Fruit fly (Drosophila melanogaster): ENCODE measurements around the gene CG1116.

Gene CG1116

dm6 chr3R:5237215-5237614 lies 17.8 kb downstream of the CG1116 start, which contains the start of gene rtp:
TSS of gene rtp (minus strand) at chr3R:5237315.
- TF ChIP-seq ey (GFP tag; optimal IDR thresholded peaks at IDR 0.05), result no peak
- no peak for TF ChIP-seq GATAd (GFP tag; optimal IDR thresholded peaks at IDR 0.05)

- TF ChIP-seq Abd-B (GFP tag; optimal IDR thresholded peaks at IDR 0.05), result no peak
These were observed 21.3 kb downstream of the CG1116 start, which contains the start of gene CG33293 for dm6 chr3R:5240721-5241120. TSS of gene CG33293 (minus strand) at chr3R:5240735.

DNA sequence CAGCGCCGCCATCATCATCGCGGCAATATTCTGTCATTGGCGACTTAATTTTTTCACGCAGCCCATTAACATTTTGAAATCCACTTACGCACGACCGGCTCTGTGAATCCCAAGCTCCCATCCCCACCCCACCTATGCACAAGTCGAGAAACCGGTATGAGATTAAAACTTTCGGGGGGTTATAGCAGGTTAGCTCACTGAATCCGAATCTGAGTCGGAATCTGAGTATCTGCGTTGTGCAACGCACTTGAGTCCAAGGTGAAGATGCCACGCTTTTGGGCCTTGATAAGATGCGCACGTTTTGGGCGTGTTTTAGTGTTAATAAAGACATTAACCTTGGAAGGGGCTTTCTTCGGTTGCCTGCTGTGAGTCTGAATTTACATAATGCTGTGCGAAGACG lies 27.5 kb downstream of the CG1116 start:
- TF ChIP-seq Jra (GFP tag; optimal IDR thresholded peaks at IDR 0.05), result no peak
- TF ChIP-seq Rel (GFP tag; optimal IDR thresholded peaks at IDR 0.05), result no peak
- peak; percentile 94 for TF ChIP-seq Rel (tag; optimal IDR thresholded peaks at IDR 0.05)
- peak; percentile 44 for TF ChIP-seq Dif (GFP tag; optimal IDR thresholded peaks at IDR 0.05; ENCODE audit: partially characterized antibody)
- peak; percentile 5 for TF ChIP-seq OdsH (GFP tag; optimal IDR thresholded peaks at IDR 0.05)
- TF ChIP-seq h (GFP tag; optimal IDR thresholded peaks at IDR 0.05), result no peak
- TF ChIP-seq Mio (GFP tag; optimal IDR thresholded peaks at IDR 0.05), result no peak
- no peak for TF ChIP-seq CG32264 (GFP tag; optimal IDR thresholded peaks at IDR 0.05)

DNA sequence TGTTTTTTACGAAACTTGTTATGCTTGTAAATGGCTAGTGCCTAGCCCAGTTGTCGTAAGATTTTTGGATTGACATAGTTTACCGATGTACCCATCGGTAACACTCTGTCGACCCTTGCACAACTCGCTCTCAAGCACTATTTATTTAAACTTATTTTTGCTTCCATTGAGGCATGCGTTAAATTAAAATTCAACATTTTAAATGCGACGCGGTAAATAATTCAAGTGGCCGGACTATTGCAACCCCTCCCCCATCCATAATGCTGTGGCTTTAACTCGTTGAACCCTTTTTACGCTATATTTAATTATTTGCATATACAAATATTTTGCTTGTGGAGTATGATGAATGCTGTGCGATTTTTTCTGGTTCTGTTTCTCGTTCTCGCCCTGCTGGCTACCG lies 29.9 kb downstream of the CG1116 start:
- TF ChIP-seq fru (GFP tag; optimal IDR thresholded peaks at IDR 0.05) (no peak), Vsx2 (GFP tag; optimal IDR thresholded peaks at IDR 0.05; ENCODE audit: partially characterized antibody) (no peak), Jra (GFP tag; optimal IDR thresholded peaks at IDR 0.05) (no peak), tai (GFP tag; optimal IDR thresholded peaks at IDR 0.05) (no peak), usp (GFP tag; optimal IDR thresholded peaks at IDR 0.05) (no peak), OdsH (GFP tag; optimal IDR thresholded peaks at IDR 0.05) (no peak), Hnf4 (GFP tag; optimal IDR thresholded peaks at IDR 0.05) (no peak), dmrt93B (GFP tag; optimal IDR thresholded peaks at IDR 0.05) (no peak), h (GFP tag; optimal IDR thresholded peaks at IDR 0.05) (no peak), br (GFP tag; optimal IDR thresholded peaks at IDR 0.05) (no peak), brk (GFP tag; optimal IDR thresholded peaks at IDR 0.05) (no peak), pan (optimal IDR thresholded peaks at IDR 0.05) (no peak), Hr78 (GFP tag; optimal IDR thresholded peaks at IDR 0.05) (no peak), Rel (GFP tag; optimal IDR thresholded peaks at IDR 0.05) (no peak), Rel (tag; optimal IDR thresholded peaks at IDR 0.05) (no peak), lola (GFP tag; optimal IDR thresholded peaks at IDR 0.05) (no peak), N (GFP tag; optimal IDR thresholded peaks at IDR 0.05) (no peak), Myc (optimal IDR thresholded peaks at IDR 0.05) (no peak), HLH106 (tag; optimal IDR thresholded peaks at IDR 0.05) (no peak), rgr (GFP tag; optimal IDR thresholded peaks at IDR 0.05) (no peak)

dm6 chr3R:5250530-5251242 lies 31.2 kb downstream of the CG1116 start:
- no peak for TF ChIP-seq jim (GFP tag; optimal IDR thresholded peaks at IDR 0.05)
- no peak for TF ChIP-seq usp (GFP tag; optimal IDR thresholded peaks at IDR 0.05)
- peak; percentile 2 for TF ChIP-seq Mio (GFP tag; optimal IDR thresholded peaks at IDR 0.05)
- TF ChIP-seq Dif (GFP tag; optimal IDR thresholded peaks at IDR 0.05; ENCODE audit: partially characterized antibody), result no peak
- TF ChIP-seq tai (GFP tag; optimal IDR thresholded peaks at IDR 0.05), result peak; percentile 48
- no peak for TF ChIP-seq dsf (GFP tag; optimal IDR thresholded peaks at IDR 0.05; ENCODE audit: borderline replicate concordance)
- TF ChIP-seq foxo (GFP tag; optimal IDR thresholded peaks at IDR 0.05), result peak in 1 of 2 experiments; percentile 66
- TF ChIP-seq Hr83 (GFP tag; optimal IDR thresholded peaks at IDR 0.05; ENCODE audit: poor library complexity, severe bottlenecking), result peak; percentile 59
- no peak for TF ChIP-seq Jra (GFP tag; optimal IDR thresholded peaks at IDR 0.05)
- no peak for TF ChIP-seq Sp1 (GFP tag; optimal IDR thresholded peaks at IDR 0.05)
- TF ChIP-seq Myc (optimal IDR thresholded peaks at IDR 0.05), result no peak
- TF ChIP-seq Rel (GFP tag; optimal IDR thresholded peaks at IDR 0.05), result no peak
- peak; percentile 97 for TF ChIP-seq Rel (tag; optimal IDR thresholded peaks at IDR 0.05)
- no peak for TF ChIP-seq dl (GFP tag; optimal IDR thresholded peaks at IDR 0.05; ENCODE audit: insufficient read depth in 1 of 2, partially characterized antibody in 2 of 2)
- TF ChIP-seq sv (GFP tag; optimal IDR thresholded peaks at IDR 0.05), result no peak
- TF ChIP-seq brk (GFP tag; optimal IDR thresholded peaks at IDR 0.05), result peak; percentile 44
- TF ChIP-seq OdsH (GFP tag; optimal IDR thresholded peaks at IDR 0.05), result peak; percentile 54
- TF ChIP-seq psq (GFP tag; optimal IDR thresholded peaks at IDR 0.05), result peak; percentile 61
- peak; percentile 6 for TF ChIP-seq CG32264 (GFP tag; optimal IDR thresholded peaks at IDR 0.05)
- TF ChIP-seq Vsx2 (GFP tag; optimal IDR thresholded peaks at IDR 0.05; ENCODE audit: partially characterized antibody), result peak; percentile 19
- TF ChIP-seq HLH106 (tag; optimal IDR thresholded peaks at IDR 0.05), result peak; percentile 24
- no peak for TF ChIP-seq GATAd (GFP tag; optimal IDR thresholded peaks at IDR 0.05)
- no peak for TF ChIP-seq lola (GFP tag; optimal IDR thresholded peaks at IDR 0.05)
- peak; percentile 68 for TF ChIP-seq Hnf4 (GFP tag; optimal IDR thresholded peaks at IDR 0.05)
- TF ChIP-seq h (GFP tag; optimal IDR thresholded peaks at IDR 0.05), result peak; percentile 62
- peak; percentile 57 for TF ChIP-seq rgr (GFP tag; optimal IDR thresholded peaks at IDR 0.05)
- peak; percentile 52 for TF ChIP-seq sage (GFP tag; optimal IDR thresholded peaks at IDR 0.05)
- TF ChIP-seq fru (GFP tag; optimal IDR thresholded peaks at IDR 0.05), result peak; percentile 57
- no peak for TF ChIP-seq Hr78 (GFP tag; optimal IDR thresholded peaks at IDR 0.05)
- peak; percentile 68 for TF ChIP-seq woc (GFP tag; optimal IDR thresholded peaks at IDR 0.05)
- TF ChIP-seq Abd-B (GFP tag; optimal IDR thresholded peaks at IDR 0.05), result no peak
- no peak for TF ChIP-seq pan (optimal IDR thresholded peaks at IDR 0.05)
- TF ChIP-seq CG9705 (GFP tag; optimal IDR thresholded peaks at IDR 0.05), result no peak
- peak; percentile 56 for TF ChIP-seq br (GFP tag; optimal IDR thresholded peaks at IDR 0.05)
- peak; percentile 65 for TF ChIP-seq ey (GFP tag; optimal IDR thresholded peaks at IDR 0.05)
- TF ChIP-seq Dfd (GFP tag; optimal IDR thresholded peaks at IDR 0.05), result no peak
